Fruit fly (Drosophila melanogaster) whole organism, embryonic: ENCODE measurements around the gene par-6.

Source experiments
- CG15514 ChIP-seq: fragments of 200-800 bp; sonication (Bioruptor generic); optimal IDR thresholded peaks from 3 replicates; lab custom pipeline; 2017; ENCODE audit warnings: missing biosample characterization, missing genetic modification characterization, mild to moderate bottlenecking, moderate library complexity, missing genetic modification reagents
- CG8765 ChIP-seq: fragments of 200-800 bp; sonication (Bioruptor generic); IDR thresholded peaks from 2 replicates; pipeline ENCODE4 v1.3.6; 2022; ENCODE audit warnings: missing biosample characterization, missing genetic modification characterization
- Jarid2 ChIP-seq: fragments of 200-800 bp; sonication (Bioruptor generic); optimal IDR thresholded peaks from 3 replicates; lab custom pipeline; 2017; ENCODE audit warnings: mild to moderate bottlenecking, missing biosample characterization, missing genetic modification reagents, missing genetic modification characterization
- Sin3A ChIP-seq: fragments of >200 bp; optimal IDR thresholded peaks from 2 replicates; lab custom pipeline; 2018
- h ChIP-seq: fragments of >200 bp; optimal IDR thresholded peaks from 2 replicates; lab custom pipeline; 2017
- rib ChIP-seq: fragments of 200-800 bp; sonication (Bioruptor generic); IDR thresholded peaks from 2 replicates; pipeline ENCODE4 v1.3.6; 2022; ENCODE audit warnings: missing biosample characterization, missing genetic modification characterization
- vfl ChIP-seq: fragments of 200-800 bp; sonication (Bioruptor generic); optimal IDR thresholded peaks from 2 replicates; lab custom pipeline; 2016; ENCODE audit warnings: missing biosample characterization, missing genetic modification characterization

dm6 chrX:17658207-17659118, 44.7 kb upstream of the par-6 start:
- no peak for TF ChIP-seq CG8765
- no peak for TF ChIP-seq h (lab: Kevin White, UChicago)
- TF ChIP-seq Jarid2 (GFP tag; lab: Kevin White, UChicago): no peak
- no peak for TF ChIP-seq CG15514 (GFP tag; lab: Kevin White, UChicago)
- TF ChIP-seq vfl (GFP tag; lab: Kevin White, UChicago): no peak
- no peak for TF ChIP-seq rib (GFP tag; lab: Robert Waterston, UW)
- no peak for TF ChIP-seq Sin3A
